Fruit fly (Drosophila melanogaster): ENCODE data around the gene CG43783.

The CG43783 gene

dm6 chr3L:9002527-9002926 is 48.5 kb upstream of the CG43783 start (continued):
- TF ChIP-seq CG4282 (GFP tag; optimal IDR thresholded peaks at IDR 0.05) (no peak), usp (GFP tag; optimal IDR thresholded peaks at IDR 0.05) (no peak), CG18764 (GFP tag; optimal IDR thresholded peaks at IDR 0.05) (no peak), tll (GFP tag; optimal IDR thresholded peaks at IDR 0.05) (peak in 1 of 2 experiments; percentile 86)

DNA sequence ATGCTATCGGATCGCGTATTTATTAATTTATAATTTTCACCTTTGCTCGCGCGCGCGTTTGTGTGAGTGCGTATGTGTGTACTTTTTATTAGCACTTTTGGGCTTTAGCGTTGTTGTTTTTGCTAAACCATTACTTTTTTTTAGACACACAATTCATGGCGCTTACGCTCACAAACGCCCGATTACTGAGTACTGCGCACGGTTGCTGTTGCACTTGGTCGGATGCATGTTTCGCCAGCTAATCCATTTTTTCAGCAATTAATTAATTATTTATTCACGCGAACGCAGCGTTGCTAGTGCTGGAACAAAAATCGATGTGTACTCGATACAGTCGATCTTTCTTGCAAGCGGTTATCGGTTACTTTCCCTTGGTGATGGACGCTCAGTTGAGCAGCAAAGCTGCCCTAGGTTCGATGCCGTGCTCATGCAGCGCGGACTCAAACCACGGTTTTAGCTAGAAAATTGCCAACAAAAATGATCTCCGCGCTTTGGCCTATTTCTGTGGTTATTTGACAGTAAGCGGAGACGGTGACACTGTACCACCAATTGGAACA is 43.7 kb upstream of the CG43783 start, which contains the start of the genes smg and CG5087:
Gene smg (minus strand): TSS at position 304 of the 554 bp plus-strand sequence.
Gene CG5087 (plus strand): TSS at position 499 of the 554 bp plus-strand sequence.
- TF ChIP-seq CG32767 (GFP tag; IDR thresholded peaks at IDR 0.05) = no peak
- peak; percentile 14 for TF ChIP-seq az2 (GFP tag; optimal IDR thresholded peaks at IDR 0.05)
- peak; percentile 39 for TF ChIP-seq corto (GFP tag; optimal IDR thresholded peaks at IDR 0.05)
- TF ChIP-seq Sin3A (optimal IDR thresholded peaks at IDR 0.05) = peak; percentile 85
- TF ChIP-seq Bdp1 (GFP tag; optimal IDR thresholded peaks at IDR 0.05) = peak; percentile 37
- TF ChIP-seq CG7928 (GFP tag; optimal IDR thresholded peaks at IDR 0.05) = peak; percentile 42
- TF ChIP-seq CG12104 (GFP tag; optimal IDR thresholded peaks at IDR 0.05) = peak; percentile 35
- TF ChIP-seq MESR4 (GFP tag; optimal IDR thresholded peaks at IDR 0.05) = peak; percentile 91
- 0 out of 2 replicates have a peak, but pooled peaks have one; percentile 27 for TF ChIP-seq ranshi (GFP tag; IDR thresholded peaks at IDR 0.05)
- peak; percentile 2 for TF ChIP-seq Six4 (GFP tag; optimal IDR thresholded peaks at IDR 0.05)
- peak; percentile 53; the same call in 1 of the 2 replicates for TF ChIP-seq tna (GFP tag; IDR thresholded peaks at IDR 0.05; ENCODE audit: partially characterized antibody)
- peak; percentile 59 for TF ChIP-seq CG34422 (GFP tag; IDR thresholded peaks at IDR 0.05)
- TF ChIP-seq hbn (GFP tag; IDR thresholded peaks at IDR 0.05; ENCODE audit: partially characterized antibody) = peak; percentile 54
- TF ChIP-seq tll (GFP tag; optimal IDR thresholded peaks at IDR 0.05) = peak in 1 of 2 experiments; percentile 15
- no peak for TF ChIP-seq pan (optimal IDR thresholded peaks at IDR 0.05)
- peak in 1 of 2 experiments; percentile 33 for TF ChIP-seq pan (GFP tag; optimal IDR thresholded peaks at IDR 0.05 in 1 of 2, IDR thresholded peaks at IDR 0.05 in 1 of 2)
- TF ChIP-seq Antp (GFP tag; optimal IDR thresholded peaks at IDR 0.05) = peak; percentile 56
- peak; percentile 62 for TF ChIP-seq CoRest (tag; optimal IDR thresholded peaks at IDR 0.05)
- peak; percentile 78 for TF ChIP-seq CG15514 (GFP tag; optimal IDR thresholded peaks at IDR 0.05)
- peak; percentile 74 for TF ChIP-seq cg (GFP tag; optimal IDR thresholded peaks at IDR 0.05)
- no peak for TF ChIP-seq CG15696 (tag; optimal IDR thresholded peaks at IDR 0.05)
- TF ChIP-seq CG8478 (optimal IDR thresholded peaks at IDR 0.05) = peak; percentile 35
- peak; percentile 32 for TF ChIP-seq lbe (GFP tag; optimal IDR thresholded peaks at IDR 0.05)
- TF ChIP-seq Dref (GFP tag; IDR thresholded peaks at IDR 0.05) = peak; percentile 98
- TF ChIP-seq CG6813 (GFP tag; optimal IDR thresholded peaks at IDR 0.05) = no peak
- peak; percentile 16 for TF ChIP-seq da (GFP tag; optimal IDR thresholded peaks at IDR 0.05)
- TF ChIP-seq prd (optimal IDR thresholded peaks at IDR 0.05) = no peak
- peak; percentile 43; the same call in 2 of the 3 replicates for TF ChIP-seq prd (GFP tag; IDR thresholded peaks at IDR 0.05)
- no peak for TF ChIP-seq klu (GFP tag; IDR thresholded peaks at IDR 0.05)
- TF ChIP-seq CG13424 (tag; optimal IDR thresholded peaks at IDR 0.05) = peak; percentile 38
- TF ChIP-seq phol (tag; optimal IDR thresholded peaks at IDR 0.05) = peak; percentile 72
- peak; percentile 64 for TF ChIP-seq Vsx1 (GFP tag; optimal IDR thresholded peaks at IDR 0.05)
- no peak for TF ChIP-seq CG4730 (GFP tag; IDR thresholded peaks at IDR 0.05)
- no peak for TF ChIP-seq CG31388 (GFP tag; optimal IDR thresholded peaks at IDR 0.05)
- peak in 1 of 2 experiments; percentile 67 for TF ChIP-seq Pdp1 (GFP tag; optimal IDR thresholded peaks at IDR 0.05)
- no peak for TF ChIP-seq CG17328 (GFP tag; IDR thresholded peaks at IDR 0.05)
- peak; percentile 24 for TF ChIP-seq CrebB (tag; optimal IDR thresholded peaks at IDR 0.05)
- TF ChIP-seq CG8944 (GFP tag; optimal IDR thresholded peaks at IDR 0.05) = peak; percentile 45
- peak; percentile 69 for TF ChIP-seq Dbx (GFP tag; IDR thresholded peaks at IDR 0.05)
- TF ChIP-seq CG33213 (GFP tag; optimal IDR thresholded peaks at IDR 0.05) = peak; percentile 93
- TF ChIP-seq CG17829 (tag; optimal IDR thresholded peaks at IDR 0.05) = peak; percentile 75
- TF ChIP-seq CG12659 (GFP tag; optimal IDR thresholded peaks at IDR 0.05) = peak; percentile 89
- TF ChIP-seq CG11456 (GFP tag; IDR thresholded peaks at IDR 0.05) = peak; percentile 50; the same call in 1 of the 3 replicates
- TF ChIP-seq unc-4 (GFP tag; IDR thresholded peaks at IDR 0.05; ENCODE audit: partially characterized antibody) = peak; percentile 67
- peak; percentile 56 for TF ChIP-seq sna (GFP tag; IDR thresholded peaks at IDR 0.05; ENCODE audit: partially characterized antibody)

Measured in whole organism, embryonic.